Fruit fly (Drosophila melanogaster) whole organism, prepupa: Measurements from ENCODE around the gene EMC5.

Experiments
- Blimp-1 ChIP-seq: fragments of 200-800 bp; sonication (Bioruptor generic); optimal IDR thresholded peaks from 3 replicates; lab custom pipeline; 2017; ENCODE audit warnings: missing biosample characterization, missing genetic modification characterization, mild to moderate bottlenecking, moderate library complexity, missing genetic modification reagents
- CG10631 ChIP-seq: fragments of 200-800 bp; sonication (Bioruptor generic); optimal IDR thresholded peaks from 2 replicates; lab custom pipeline; 2016; ENCODE audit warnings: missing biosample characterization, missing genetic modification characterization
- CG10669 ChIP-seq: fragments of 200-800 bp; sonication (Bioruptor generic); optimal IDR thresholded peaks from 3 replicates; lab custom pipeline; 2018; ENCODE audit warnings: missing biosample characterization, mild to moderate bottlenecking, missing genetic modification characterization, moderate library complexity
- CG11902 ChIP-seq: fragments of 200-800 bp; sonication (Bioruptor generic); optimal IDR thresholded peaks from 3 replicates; lab custom pipeline; 2016; ENCODE audit warnings: missing biosample characterization, missing genetic modification characterization
- CG15336 ChIP-seq: fragments of 200-800 bp; sonication (Bioruptor generic); IDR thresholded peaks from 2 replicates; pipeline ENCODE4 v1.3.6; 2022; ENCODE audit warnings: missing biosample characterization, missing genetic modification characterization
- CG3032 ChIP-seq: fragments of 200-800 bp; optimal IDR thresholded peaks from 2 replicates; lab custom pipeline; 2019; ENCODE audit warnings: missing biosample characterization, mild to moderate bottlenecking, missing genetic modification characterization, moderate library complexity
- CG31627 ChIP-seq: fragments of 200-800 bp; sonication (Bioruptor generic); optimal IDR thresholded peaks from 3 replicates; lab custom pipeline; 2016; ENCODE audit warnings: missing biosample characterization, missing genetic modification characterization
- CG32006 ChIP-seq: fragments of 200-800 bp; sonication (Bioruptor generic); optimal IDR thresholded peaks from 3 replicates; lab custom pipeline; 2017; ENCODE audit warnings: missing biosample characterization, mild to moderate bottlenecking, missing genetic modification characterization
- CG34406 ChIP-seq: fragments of 200-800 bp; sonication (Bioruptor generic); optimal IDR thresholded peaks from 3 replicates; lab custom pipeline; 2016; ENCODE audit warnings: missing biosample characterization, missing genetic modification characterization
- CG3919 ChIP-seq: fragments of 200-800 bp; sonication (Bioruptor generic); optimal IDR thresholded peaks from 3 replicates; lab custom pipeline; 2016; ENCODE audit warnings: missing biosample characterization, missing genetic modification characterization
- CG6163 ChIP-seq: fragments of 200-800 bp; sonication (Bioruptor generic); IDR thresholded peaks from 3 replicates; pipeline ENCODE4 v1.3.6; 2022; ENCODE audit warnings: missing biosample characterization, missing genetic modification characterization
- CG6808 ChIP-seq: fragments of 200-800 bp; sonication (Bioruptor generic); optimal IDR thresholded peaks from 3 replicates; lab custom pipeline; 2017; ENCODE audit warnings: missing biosample characterization, missing genetic modification characterization, mild to moderate bottlenecking, moderate library complexity, missing genetic modification reagents
- CG6854 ChIP-seq: fragments of 200-800 bp; sonication (Bioruptor generic); optimal IDR thresholded peaks from 2 replicates; lab custom pipeline; 2017; ENCODE audit warnings: missing biosample characterization, mild to moderate bottlenecking, missing genetic modification characterization
- CG7368 ChIP-seq: fragments of 200-800 bp; sonication (Bioruptor generic); optimal IDR thresholded peaks from 3 replicates; lab custom pipeline; 2016; ENCODE audit warnings: missing biosample characterization, missing genetic modification characterization
- CG8119 ChIP-seq: fragments of 200-800 bp; sonication (Bioruptor generic); IDR thresholded peaks from 3 replicates; pipeline ENCODE4 v1.3.6; 2022; ENCODE audit warnings: missing biosample characterization, missing genetic modification characterization
- CG8319 ChIP-seq: fragments of 200-800 bp; sonication (Bioruptor generic); optimal IDR thresholded peaks from 3 replicates; lab custom pipeline; 2016; ENCODE audit warnings: missing biosample characterization, missing genetic modification characterization
- CG8632 ChIP-seq: fragments of 200-800 bp; sonication (Bioruptor generic); optimal IDR thresholded peaks from 3 replicates; lab custom pipeline; 2016; ENCODE audit warnings: missing biosample characterization, missing genetic modification characterization
- Eip78C ChIP-seq: fragments of 200-800 bp; sonication (Bioruptor generic); peaks from one replicate; lab custom pipeline; 2016; ENCODE audit warnings: missing biosample characterization, missing genetic modification characterization
- Eip93F ChIP-seq: fragments of 200-800 bp; sonication (Bioruptor generic); optimal IDR thresholded peaks from 2 replicates; lab custom pipeline; 2016; ENCODE audit warnings: missing biosample characterization, mild to moderate bottlenecking, missing genetic modification characterization
- Ets21C ChIP-seq: fragments of 200-800 bp; sonication (Bioruptor generic); optimal IDR thresholded peaks from 3 replicates; lab custom pipeline; 2016; ENCODE audit warnings: missing biosample characterization, missing genetic modification characterization
- Ets96B ChIP-seq: fragments of 200-800 bp; optimal IDR thresholded peaks from 2 replicates; lab custom pipeline; 2019; ENCODE audit warnings: missing biosample characterization, mild to moderate bottlenecking, missing genetic modification characterization, moderate library complexity
- Gug ChIP-seq: fragments of 200-800 bp; sonication (Bioruptor generic); IDR thresholded peaks from 2 replicates; pipeline ENCODE4 v1.3.6; 2022; ENCODE audit warnings: missing biosample characterization, missing genetic modification characterization
- Hr4 ChIP-seq: fragments of 200-800 bp; sonication (Bioruptor generic); optimal IDR thresholded peaks from 3 replicates; lab custom pipeline; 2016; ENCODE audit warnings: missing biosample characterization, missing genetic modification characterization
- OdsH ChIP-seq: fragments of 200-800 bp; sonication (Bioruptor generic); optimal IDR thresholded peaks from 3 replicates; lab custom pipeline; 2016; ENCODE audit warnings: missing biosample characterization, missing genetic modification characterization
- Sox102F ChIP-seq: fragments of 200-800 bp; sonication (Bioruptor generic); optimal IDR thresholded peaks from 2 replicates; lab custom pipeline; 2016; ENCODE audit warnings: missing biosample characterization, mild to moderate bottlenecking, missing genetic modification characterization
- Sox14 ChIP-seq: fragments of 200-800 bp; sonication (Bioruptor generic); optimal IDR thresholded peaks from 3 replicates; lab custom pipeline; 2016; ENCODE audit warnings: missing biosample characterization, missing genetic modification characterization
- achi ChIP-seq: fragments of 200-800 bp; sonication (Bioruptor generic); optimal IDR thresholded peaks from 3 replicates; lab custom pipeline; 2016; ENCODE audit warnings: missing biosample characterization, missing genetic modification characterization
- acj6 ChIP-seq: fragments of 200-800 bp; sonication (Bioruptor generic); optimal IDR thresholded peaks from 3 replicates; lab custom pipeline; 2016; ENCODE audit warnings: missing biosample characterization, missing genetic modification characterization
- cyc ChIP-seq: fragments of 200-800 bp; sonication (Bioruptor generic); optimal IDR thresholded peaks from 3 replicates; lab custom pipeline; 2016; ENCODE audit warnings: missing biosample characterization, missing genetic modification characterization
- eg ChIP-seq: fragments of 200-800 bp; sonication (Bioruptor generic); IDR thresholded peaks from 3 replicates; pipeline ENCODE4 v1.3.6; 2022; ENCODE audit warnings: missing biosample characterization, missing genetic modification characterization
- esn ChIP-seq: fragments of 200-800 bp; sonication (Bioruptor generic); optimal IDR thresholded peaks from 2 replicates; lab custom pipeline; 2016; ENCODE audit warnings: missing biosample characterization, mild to moderate bottlenecking, missing genetic modification characterization, moderate library complexity
- fd85E ChIP-seq: fragments of 200-800 bp; sonication (Bioruptor generic); optimal IDR thresholded peaks from 3 replicates; lab custom pipeline; 2016; ENCODE audit warnings: missing biosample characterization, missing genetic modification characterization
- fkh ChIP-seq: fragments of 200-800 bp; sonication (Bioruptor generic); optimal IDR thresholded peaks from 3 replicates; lab custom pipeline; 2017; ENCODE audit warnings: missing biosample characterization, mild to moderate bottlenecking, missing genetic modification characterization, moderate library complexity
- net ChIP-seq: fragments of 200-800 bp; sonication (Bioruptor generic); optimal IDR thresholded peaks from 3 replicates; lab custom pipeline; 2016; ENCODE audit warnings: missing biosample characterization, missing genetic modification characterization
- pdm3 ChIP-seq: fragments of 200-800 bp; sonication (Bioruptor generic); optimal IDR thresholded peaks from 3 replicates; lab custom pipeline; 2016; ENCODE audit warnings: missing biosample characterization, missing genetic modification characterization
- salr ChIP-seq, 2 experiments: fragments of 200-800 bp; sonication (Bioruptor generic); optimal IDR thresholded peaks; 3 replicates each; lab custom pipeline; 2016 to 2018; ENCODE audit warnings: missing biosample characterization in 2 of 2, missing genetic modification characterization in 2 of 2, mild to moderate bottlenecking in 1 of 2
- spab ChIP-seq: fragments of 200-800 bp; sonication (Bioruptor generic); optimal IDR thresholded peaks from 2 replicates; lab custom pipeline; 2017; ENCODE audit warnings: missing biosample characterization, mild to moderate bottlenecking, missing genetic modification characterization, missing genetic modification reagents
- ss ChIP-seq, 2 experiments: fragments of 200-800 bp; sonication (Bioruptor generic); optimal IDR thresholded peaks; 2 replicates in 1 of 2; 3 replicates in 1 of 2; lab custom pipeline; 2017 to 2018; ENCODE audit warnings: mild to moderate bottlenecking in 2 of 2, missing biosample characterization in 2 of 2, missing genetic modification characterization in 2 of 2, moderate library complexity in 1 of 2
- svp ChIP-seq: fragments of 200-800 bp; sonication (Bioruptor generic); peaks from one replicate; lab custom pipeline; 2016; ENCODE audit warnings: missing biosample characterization, missing genetic modification characterization
- topi ChIP-seq: fragments of 200-800 bp; sonication (Bioruptor generic); optimal IDR thresholded peaks from 3 replicates; lab custom pipeline; 2016; ENCODE audit warnings: missing biosample characterization, missing genetic modification characterization
- vri ChIP-seq: fragments of 200-800 bp; sonication (Bioruptor generic); optimal IDR thresholded peaks from 3 replicates; lab custom pipeline; 2016; ENCODE audit warnings: missing biosample characterization, mild to moderate bottlenecking, missing genetic modification characterization

Gene EMC5

DNA sequence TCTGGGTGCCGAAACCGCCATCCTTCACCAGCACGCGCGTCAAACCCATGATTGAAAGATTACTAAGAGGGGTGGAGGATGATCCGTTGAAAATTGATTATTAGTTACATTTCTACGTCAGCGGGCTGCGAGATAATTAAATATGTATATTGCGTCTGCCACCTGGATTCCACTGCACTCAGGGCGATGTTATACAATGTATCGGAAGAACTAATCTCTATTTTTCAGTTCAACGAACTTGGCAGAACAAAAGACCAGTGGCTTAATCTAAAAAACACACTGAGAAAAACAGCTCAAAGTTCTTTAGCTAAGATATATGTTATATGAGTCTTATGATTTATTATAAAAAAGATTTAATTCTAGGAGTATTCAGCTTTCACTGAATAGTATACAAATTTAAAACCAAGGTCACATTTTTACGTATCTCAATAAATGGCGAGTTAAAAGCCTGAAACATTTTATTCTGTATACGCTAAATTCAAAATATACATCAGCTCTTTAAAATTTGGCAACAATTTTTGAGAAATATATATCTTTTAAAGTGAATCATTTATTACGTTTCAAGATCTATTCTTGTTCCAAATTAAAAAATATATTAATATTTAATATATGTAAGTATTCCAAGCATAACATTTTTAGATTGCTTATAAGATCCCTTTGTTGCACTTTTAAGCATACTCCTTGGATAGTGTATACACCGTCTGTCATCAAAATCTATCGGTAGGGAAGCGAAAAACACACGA is 33.8 kb upstream of the EMC5 start (continued):
- no peak for TF ChIP-seq spab
- TF ChIP-seq CG15336 = no peak
- TF ChIP-seq CG7368 (GFP tag; lab: Kevin White, UChicago) = no peak
- TF ChIP-seq CG32006 (GFP tag; lab: Kevin White, UChicago) = peak; percentile 17
- TF ChIP-seq acj6 (GFP tag; lab: Kevin White, UChicago) = peak; percentile 11

DNA sequence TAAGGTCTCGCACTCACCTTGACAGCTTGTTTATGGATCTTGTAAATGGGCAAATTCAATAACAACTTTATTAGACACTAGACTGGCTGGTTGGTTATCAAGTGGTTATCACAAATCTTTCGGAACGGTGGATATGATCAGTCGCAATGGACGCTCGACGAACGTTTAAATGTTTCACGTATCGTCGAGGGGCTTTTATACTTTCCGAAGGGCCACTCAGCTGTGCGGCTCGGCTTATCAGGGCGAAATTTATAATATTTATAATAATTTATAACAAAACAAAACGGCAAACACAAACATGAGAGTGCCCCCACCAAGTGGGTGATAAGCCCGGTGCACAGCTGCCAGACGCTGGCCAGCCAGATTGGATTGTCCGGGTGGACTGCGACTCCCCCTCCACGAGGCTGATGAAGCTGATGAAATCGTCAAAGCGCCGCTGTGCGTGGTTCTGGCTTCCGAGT is 33.2 kb upstream of the EMC5 start, which contains the start of gene CG10621:
Gene CG10621, minus strand, starts transcription at position 177 of the 461 bp plus-strand sequence.
- TF ChIP-seq CG6854 (GFP tag; lab: Kevin White, UChicago) (peak; percentile 57), pdm3 (no peak), net (peak; percentile 33), ss (GFP tag; optimal IDR thresholded peaks at IDR 0.05; lab: Kevin White, UChicago) (peak in 1 of 2 experiments; percentile 32), cyc (GFP tag; lab: Kevin White, UChicago) (no peak), Sox102F (GFP tag; lab: Kevin White, UChicago) (peak; percentile 20), fkh (peak; percentile 35), svp (GFP tag; lab: Kevin White, UChicago) (peak; percentile 97), Sox14 (GFP tag; lab: Kevin White, UChicago) (no peak), CG6808 (peak; percentile 4), vri (GFP tag; lab: Kevin White, UChicago) (peak; percentile 79), CG6163 (GFP tag; lab: Robert Waterston, UW) (0 out of 3 replicates have a peak, but pooled peaks have one; percentile 34), CG8119 (GFP tag; lab: Robert Waterston, UW) (0 out of 3 replicates have a peak, but pooled peaks have one; percentile 24)

DNA sequence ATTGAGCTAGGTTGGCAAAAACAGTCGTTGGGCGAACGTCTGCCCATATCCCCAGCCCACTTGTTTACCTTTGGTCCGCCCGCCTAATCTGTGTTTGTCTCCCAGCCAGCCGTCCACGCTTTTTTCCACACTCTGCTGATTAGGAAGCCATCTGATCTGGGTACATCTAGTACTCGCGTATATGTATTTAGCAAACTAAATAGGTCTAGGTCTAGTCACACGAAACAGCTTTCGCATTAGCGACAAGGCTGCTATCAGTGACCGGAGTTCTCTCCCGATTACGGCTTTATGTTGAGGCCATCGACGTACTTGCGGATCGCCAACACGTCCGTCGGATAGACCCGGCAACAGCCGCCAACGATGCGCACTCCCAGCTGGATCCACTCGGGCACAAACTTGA is 31.8 kb upstream of the EMC5 start:
- TF ChIP-seq pdm3 = no peak
- peak; percentile 47 for TF ChIP-seq svp (GFP tag; lab: Kevin White, UChicago)
- no peak for TF ChIP-seq Ets96B
- TF ChIP-seq fkh = peak; percentile 38
- TF ChIP-seq esn (GFP tag; lab: Kevin White, UChicago) = no peak
- TF ChIP-seq CG8119 (GFP tag; lab: Robert Waterston, UW) = no peak
- TF ChIP-seq, all 60 proteins: peak for 2

- TF ChIP-seq CG11902 (GFP tag; lab: Kevin White, UChicago) = peak; percentile 76
- TF ChIP-seq topi (GFP tag; lab: Kevin White, UChicago) = peak; percentile 80
- TF ChIP-seq Eip93F (GFP tag; lab: Kevin White, UChicago) = peak; percentile 89
- TF ChIP-seq CG31627 (GFP tag; lab: Kevin White, UChicago) = peak; percentile 54
- peak; percentile 82 for TF ChIP-seq Sox102F (GFP tag; lab: Kevin White, UChicago)
- TF ChIP-seq CG6854 (GFP tag; lab: Kevin White, UChicago) = peak; percentile 79
- TF ChIP-seq spab = peak; percentile 76
- TF ChIP-seq CG32006 (GFP tag; lab: Kevin White, UChicago) = peak; percentile 80
- TF ChIP-seq CG10631 (GFP tag; lab: Kevin White, UChicago) = peak; percentile 86
- peak; percentile 82 for TF ChIP-seq fkh
- TF ChIP-seq cyc (GFP tag; lab: Kevin White, UChicago) = peak; percentile 61
- peak; percentile 84 for TF ChIP-seq Gug
- TF ChIP-seq CG10669 (GFP tag; lab: Kevin White, UChicago) = peak; percentile 87
- peak; percentile 84 for TF ChIP-seq acj6 (GFP tag; lab: Kevin White, UChicago)
- peak; percentile 57 for TF ChIP-seq Ets21C (GFP tag; lab: Kevin White, UChicago)
- TF ChIP-seq svp (GFP tag; lab: Kevin White, UChicago) = peak; percentile 92
- peak; percentile 86 for TF ChIP-seq OdsH (GFP tag; lab: Kevin White, UChicago)
- TF ChIP-seq CG8119 (GFP tag; lab: Robert Waterston, UW) = peak; percentile 86
- TF ChIP-seq net = peak; percentile 80
- peak; percentile 86 for TF ChIP-seq CG3032 (tag; lab: Kevin White, UChicago)
- peak; percentile 67 for TF ChIP-seq Blimp-1 (GFP tag; lab: Kevin White, UChicago)
- TF ChIP-seq salr (GFP tag; optimal IDR thresholded peaks at IDR 0.05; lab: Kevin White, UChicago) = peak; percentile 65 to 69
- TF ChIP-seq CG8632 (GFP tag; lab: Kevin White, UChicago) = peak; percentile 89
- peak; percentile 95 for TF ChIP-seq Eip78C (GFP tag; lab: Kevin White, UChicago)
- no peak for TF ChIP-seq pdm3
- peak; percentile 93 for TF ChIP-seq eg (GFP tag; lab: Robert Waterston, UW)
- peak; percentile 83 for TF ChIP-seq CG3919 (GFP tag; lab: Kevin White, UChicago)
- TF ChIP-seq Hr4 (GFP tag; lab: Kevin White, UChicago) = peak; percentile 69
- peak; percentile 88 for TF ChIP-seq achi (GFP tag; lab: Kevin White, UChicago)
- TF ChIP-seq esn (GFP tag; lab: Kevin White, UChicago) = peak; percentile 88
- peak; percentile 89 for TF ChIP-seq CG34406 (GFP tag; lab: Kevin White, UChicago)
- peak; percentile 70 for TF ChIP-seq fd85E (GFP tag; lab: Kevin White, UChicago)
- peak; percentile 65 for TF ChIP-seq CG8319 (GFP tag; lab: Kevin White, UChicago)
These were observed 30.3 kb upstream of the EMC5 start, which contains the start of gene Bhmt for dm6 chr2L:18957142-18957674. Bhmt (minus strand) TSS chr2L:18957311.
